Worm (Caenorhabditis elegans): ENCODE results near the gene hlh-34.

hlh-34 gene

DNA sequence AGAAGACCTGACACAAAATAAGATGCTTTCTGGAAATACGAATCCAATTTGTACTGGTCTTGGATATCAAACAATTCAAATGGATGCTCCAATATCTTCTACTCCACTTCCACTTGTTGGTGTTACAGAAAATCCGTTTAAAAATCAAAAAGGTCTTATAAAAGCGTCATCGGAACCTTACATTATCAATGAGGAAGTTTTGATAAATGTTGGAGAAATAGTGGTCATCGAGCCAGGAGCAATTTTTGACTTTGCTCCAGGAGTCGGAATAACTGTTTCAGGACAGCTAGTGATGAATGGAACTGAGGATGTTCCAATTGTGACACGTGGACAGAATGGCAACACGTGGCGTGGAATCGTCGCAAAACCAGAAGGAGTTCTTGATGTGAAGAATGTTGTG is 13.1 kb downstream of the hlh-34 start:
- no peak for TF ChIP-seq aly-1 (tag; optimal IDR thresholded peaks at IDR 0.05)
- no peak for TF ChIP-seq F13C5.2 (tag; optimal IDR thresholded peaks at IDR 0.05)
- no peak for TF ChIP-seq ama-1 (optimal IDR thresholded peaks at IDR 0.05)
- TF ChIP-seq pes-1 (GFP tag; IDR thresholded peaks at IDR 0.05) = no peak
- TF ChIP-seq tbx-37 (GFP tag; conservative IDR thresholded peaks at IDR 0.05) = no peak
- TF ChIP-seq sea-1 (GFP tag; conservative IDR thresholded peaks at IDR 0.05) = no peak
- TF ChIP-seq tbx-11 (GFP tag; IDR thresholded peaks at IDR 0.05) = no peak
- TF ChIP-seq ets-7 (tag; optimal IDR thresholded peaks at IDR 0.05) = no peak
- TF ChIP-seq B0310.2 (tag; optimal IDR thresholded peaks at IDR 0.05) = no peak
- TF ChIP-seq scrt-1 (GFP tag; IDR thresholded peaks at IDR 0.05) = no peak
- no peak for TF ChIP-seq flt-1 (GFP tag; IDR thresholded peaks at IDR 0.05)
- TF ChIP-seq tra-4 (tag; optimal IDR thresholded peaks at IDR 0.05) = no peak
- no peak for TF ChIP-seq ceh-36 (tag; optimal IDR thresholded peaks at IDR 0.05)

DNA sequence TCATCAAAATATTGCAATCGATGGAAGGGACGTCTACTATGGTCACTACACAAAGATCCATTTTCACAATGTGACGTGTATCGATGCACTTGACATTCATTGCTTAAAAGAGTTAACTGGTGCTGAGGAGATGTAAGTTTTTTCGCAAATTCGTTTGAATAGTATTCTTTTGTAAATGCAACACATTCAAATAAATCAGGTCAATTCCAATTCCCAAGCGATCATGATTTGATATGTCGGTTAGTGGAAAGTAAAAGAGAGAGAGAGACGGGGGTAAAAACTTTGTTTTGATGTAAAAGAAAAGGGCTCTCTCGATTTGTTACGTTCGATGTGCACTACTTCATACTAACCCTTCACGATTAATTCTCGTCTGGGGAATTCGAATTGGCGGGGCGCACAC is 16.9 kb downstream of the hlh-34 start:
- TF ChIP-seq ceh-13 (GFP tag; optimal IDR thresholded peaks at IDR 0.05) (no peak), flt-1 (GFP tag; IDR thresholded peaks at IDR 0.05) (no peak), ets-7 (tag; optimal IDR thresholded peaks at IDR 0.05) (no peak), F13C5.2 (tag; optimal IDR thresholded peaks at IDR 0.05) (no peak), ama-1 (optimal IDR thresholded peaks at IDR 0.05) (no peak), tra-4 (tag; optimal IDR thresholded peaks at IDR 0.05) (no peak), hnd-1 (tag; optimal IDR thresholded peaks at IDR 0.05) (no peak), sea-1 (GFP tag; conservative IDR thresholded peaks at IDR 0.05) (no peak), scrt-1 (GFP tag; IDR thresholded peaks at IDR 0.05) (no peak)

ce11 chrV:13689592-13689991 is 17.6 kb downstream of the hlh-34 start, which contains the start of gene T01D3.1:
T01D3.1 (plus strand) TSS chrV:13689892.
- TF ChIP-seq ceh-36 (tag; optimal IDR thresholded peaks at IDR 0.05) (no peak), F13C5.2 (tag; optimal IDR thresholded peaks at IDR 0.05) (no peak), tra-4 (tag; optimal IDR thresholded peaks at IDR 0.05) (no peak), hmg-4 (GFP tag; optimal IDR thresholded peaks at IDR 0.05) (no peak), ets-7 (tag; optimal IDR thresholded peaks at IDR 0.05) (no peak), tbx-37 (GFP tag; conservative IDR thresholded peaks at IDR 0.05) (no peak), B0310.2 (tag; optimal IDR thresholded peaks at IDR 0.05) (no peak), sea-1 (GFP tag; conservative IDR thresholded peaks at IDR 0.05) (no peak), tbx-11 (GFP tag; IDR thresholded peaks at IDR 0.05) (no peak), scrt-1 (GFP tag; IDR thresholded peaks at IDR 0.05) (no peak), flt-1 (GFP tag; IDR thresholded peaks at IDR 0.05) (no peak), aly-1 (tag; optimal IDR thresholded peaks at IDR 0.05) (no peak), ceh-13 (GFP tag; optimal IDR thresholded peaks at IDR 0.05) (no peak), pes-1 (GFP tag; IDR thresholded peaks at IDR 0.05) (no peak), ama-1 (optimal IDR thresholded peaks at IDR 0.05) (no peak), hnd-1 (tag; optimal IDR thresholded peaks at IDR 0.05) (no peak), hmbx-1 (tag; optimal IDR thresholded peaks at IDR 0.05) (no peak)

DNA sequence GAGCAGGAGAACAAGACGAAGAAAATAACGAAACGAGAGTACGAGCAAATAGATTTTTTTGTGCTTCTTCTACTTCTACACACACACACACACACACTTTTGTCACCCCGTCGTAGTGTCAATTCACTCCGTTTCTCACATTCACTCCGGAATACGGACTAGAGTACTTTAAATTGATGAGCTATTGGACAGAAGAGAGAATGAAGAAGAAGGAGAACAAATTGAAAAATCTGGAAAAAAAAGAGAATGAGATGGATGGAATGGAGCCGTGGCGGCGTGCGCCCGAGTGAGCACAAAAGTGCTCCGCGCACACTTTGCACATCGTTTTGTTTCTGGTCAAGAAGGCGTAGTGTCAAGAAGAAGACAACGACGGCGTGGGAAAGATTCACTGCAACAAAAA is 19.7 kb downstream of the hlh-34 start:
- TF ChIP-seq ama-1 (optimal IDR thresholded peaks at IDR 0.05) (no peak), hmg-4 (GFP tag; optimal IDR thresholded peaks at IDR 0.05) (no peak), pes-1 (GFP tag; IDR thresholded peaks at IDR 0.05) (no peak), flt-1 (GFP tag; IDR thresholded peaks at IDR 0.05) (no peak), hmbx-1 (tag; optimal IDR thresholded peaks at IDR 0.05) (no peak)

- no peak for TF ChIP-seq ets-7 (tag; optimal IDR thresholded peaks at IDR 0.05)
- TF ChIP-seq sea-1 (GFP tag; conservative IDR thresholded peaks at IDR 0.05) = no peak
- no peak for TF ChIP-seq ceh-13 (GFP tag; optimal IDR thresholded peaks at IDR 0.05)
- TF ChIP-seq F13C5.2 (tag; optimal IDR thresholded peaks at IDR 0.05) = no peak
- TF ChIP-seq aly-1 (tag; optimal IDR thresholded peaks at IDR 0.05) = no peak
- no peak for TF ChIP-seq ama-1 (optimal IDR thresholded peaks at IDR 0.05)
- TF ChIP-seq hmbx-1 (tag; optimal IDR thresholded peaks at IDR 0.05) = no peak
- TF ChIP-seq tbx-37 (GFP tag; conservative IDR thresholded peaks at IDR 0.05) = no peak
- TF ChIP-seq hmg-4 (GFP tag; optimal IDR thresholded peaks at IDR 0.05) = no peak
- no peak for TF ChIP-seq flt-1 (GFP tag; IDR thresholded peaks at IDR 0.05)
- no peak for TF ChIP-seq scrt-1 (GFP tag; IDR thresholded peaks at IDR 0.05)
- no peak for TF ChIP-seq tbx-11 (GFP tag; IDR thresholded peaks at IDR 0.05)
- TF ChIP-seq hnd-1 (tag; optimal IDR thresholded peaks at IDR 0.05) = no peak
- no peak for TF ChIP-seq tra-4 (tag; optimal IDR thresholded peaks at IDR 0.05)
- no peak for TF ChIP-seq ceh-36 (tag; optimal IDR thresholded peaks at IDR 0.05)
These were observed 20.7 kb downstream of the hlh-34 start for ce11 chrV:13686513-13686912.

ce11 chrV:13681445-13681844 is 25.8 kb downstream of the hlh-34 start:
- TF ChIP-seq tra-4 (tag; optimal IDR thresholded peaks at IDR 0.05) (no peak), pes-1 (GFP tag; IDR thresholded peaks at IDR 0.05) (0 out of 2 replicates have a peak, but pooled peaks have one; percentile 24)

- TF ChIP-seq ceh-13 (GFP tag; optimal IDR thresholded peaks at IDR 0.05) (no peak), pes-1 (GFP tag; IDR thresholded peaks at IDR 0.05) (no peak), flt-1 (GFP tag; IDR thresholded peaks at IDR 0.05) (no peak), ceh-36 (tag; optimal IDR thresholded peaks at IDR 0.05) (no peak), F13C5.2 (tag; optimal IDR thresholded peaks at IDR 0.05) (no peak), hmg-4 (GFP tag; optimal IDR thresholded peaks at IDR 0.05) (no peak), tra-4 (tag; optimal IDR thresholded peaks at IDR 0.05) (no peak), scrt-1 (GFP tag; IDR thresholded peaks at IDR 0.05) (no peak), ama-1 (optimal IDR thresholded peaks at IDR 0.05) (no peak)
These were observed 27.3 kb downstream of the hlh-34 start for ce11 chrV:13679859-13680258.

DNA sequence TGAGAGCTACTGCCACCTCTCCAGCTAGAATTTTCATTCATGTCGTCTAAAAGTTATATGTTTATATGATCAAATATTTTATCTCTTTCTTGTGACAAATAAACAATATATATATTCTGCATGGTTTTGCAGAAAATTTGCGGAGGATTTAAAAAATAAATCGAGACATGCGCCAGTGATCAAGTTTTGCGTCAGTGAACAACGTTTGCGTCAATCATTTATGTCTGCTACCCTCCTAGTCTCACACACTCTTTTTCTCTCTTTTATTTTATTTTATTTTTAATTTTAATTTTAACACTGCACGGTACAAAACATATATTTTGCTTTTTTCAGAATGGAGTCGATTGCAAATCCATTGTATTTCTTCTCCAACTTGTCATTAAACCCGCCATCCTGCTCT is 28.7 kb downstream of the hlh-34 start, which contains the start of the genes tag-65 and ccz-1:
Gene tag-65, minus strand, starts transcription at position 46 of the 400 bp plus-strand sequence.
Gene ccz-1, plus strand, starts transcription at position 334 of the 400 bp plus-strand sequence.
- TF ChIP-seq F13C5.2 (tag; optimal IDR thresholded peaks at IDR 0.05) (peak; percentile 45), sea-1 (GFP tag; conservative IDR thresholded peaks at IDR 0.05) (no peak), scrt-1 (GFP tag; IDR thresholded peaks at IDR 0.05) (no peak)
